Fruit fly (Drosophila melanogaster) whole organism, prepupa: ENCODE data around the gene CG43390.

Experiments used
- Blimp-1 ChIP-seq: fragments of 200-800 bp; sonication (Bioruptor generic); optimal IDR thresholded peaks from 3 replicates; lab custom pipeline; 2017; ENCODE audit warnings: missing biosample characterization, missing genetic modification characterization, mild to moderate bottlenecking, moderate library complexity, missing genetic modification reagents
- CG11902 ChIP-seq: fragments of 200-800 bp; sonication (Bioruptor generic); optimal IDR thresholded peaks from 3 replicates; lab custom pipeline; 2016; ENCODE audit warnings: missing biosample characterization, missing genetic modification characterization
- CG31627 ChIP-seq: fragments of 200-800 bp; sonication (Bioruptor generic); optimal IDR thresholded peaks from 3 replicates; lab custom pipeline; 2016; ENCODE audit warnings: missing biosample characterization, missing genetic modification characterization
- CG34406 ChIP-seq: fragments of 200-800 bp; sonication (Bioruptor generic); optimal IDR thresholded peaks from 3 replicates; lab custom pipeline; 2016; ENCODE audit warnings: missing biosample characterization, missing genetic modification characterization
- CG4318 ChIP-seq: fragments of 200-800 bp; sonication (Bioruptor generic); optimal IDR thresholded peaks from 3 replicates; lab custom pipeline; 2017; ENCODE audit warnings: missing biosample characterization, mild to moderate bottlenecking, missing genetic modification characterization
- CG8119 ChIP-seq: fragments of 200-800 bp; sonication (Bioruptor generic); IDR thresholded peaks from 3 replicates; pipeline ENCODE4 v1.3.6; 2022; ENCODE audit warnings: missing biosample characterization, missing genetic modification characterization
- CG8632 ChIP-seq: fragments of 200-800 bp; sonication (Bioruptor generic); optimal IDR thresholded peaks from 3 replicates; lab custom pipeline; 2016; ENCODE audit warnings: missing biosample characterization, missing genetic modification characterization
- Ets96B ChIP-seq: fragments of 200-800 bp; optimal IDR thresholded peaks from 2 replicates; lab custom pipeline; 2019; ENCODE audit warnings: missing biosample characterization, mild to moderate bottlenecking, missing genetic modification characterization, moderate library complexity
- Hr39 ChIP-seq: fragments of 200-800 bp; sonication (Bioruptor generic); optimal IDR thresholded peaks from 2 replicates; lab custom pipeline; 2016; ENCODE audit warnings: missing biosample characterization, missing genetic modification characterization
- pdm3 ChIP-seq: fragments of 200-800 bp; sonication (Bioruptor generic); optimal IDR thresholded peaks from 3 replicates; lab custom pipeline; 2016; ENCODE audit warnings: missing biosample characterization, missing genetic modification characterization
- svp ChIP-seq: fragments of 200-800 bp; sonication (Bioruptor generic); peaks from one replicate; lab custom pipeline; 2016; ENCODE audit warnings: missing biosample characterization, missing genetic modification characterization
- vri ChIP-seq: fragments of 200-800 bp; sonication (Bioruptor generic); optimal IDR thresholded peaks from 3 replicates; lab custom pipeline; 2016; ENCODE audit warnings: missing biosample characterization, mild to moderate bottlenecking, missing genetic modification characterization

dm6 chr3L:11587720-11588580, 8.2 kb upstream of the CG43390 start, which contains the start of gene rt:
- TF ChIP-seq CG31627 (GFP tag; lab: Kevin White, UChicago): peak; percentile 75
- TF ChIP-seq CG4318 (GFP tag; lab: Kevin White, UChicago): peak; percentile 61
- peak; percentile 92 for TF ChIP-seq svp (GFP tag; lab: Kevin White, UChicago)
- TF ChIP-seq CG8119 (GFP tag; lab: Robert Waterston, UW): peak; percentile 83
- no peak for TF ChIP-seq Blimp-1
- TF ChIP-seq Hr39: peak; percentile 62
- peak; percentile 88 for TF ChIP-seq Ets96B
- TF ChIP-seq CG11902 (GFP tag; lab: Kevin White, UChicago): peak; percentile 63
- TF ChIP-seq vri (GFP tag; lab: Kevin White, UChicago): peak; percentile 51
- TF ChIP-seq CG8632 (GFP tag; lab: Kevin White, UChicago): peak; percentile 70
- peak; percentile 78 for TF ChIP-seq CG34406 (GFP tag; lab: Kevin White, UChicago)
- peak; percentile 82 for TF ChIP-seq pdm3
